Worm (Caenorhabditis elegans): Measurements from ENCODE around the gene epg-7.
A peak's percentile ranks its signal among the peaks of the same experiment; 100 is the strongest.

epg-7 gene

DNA sequence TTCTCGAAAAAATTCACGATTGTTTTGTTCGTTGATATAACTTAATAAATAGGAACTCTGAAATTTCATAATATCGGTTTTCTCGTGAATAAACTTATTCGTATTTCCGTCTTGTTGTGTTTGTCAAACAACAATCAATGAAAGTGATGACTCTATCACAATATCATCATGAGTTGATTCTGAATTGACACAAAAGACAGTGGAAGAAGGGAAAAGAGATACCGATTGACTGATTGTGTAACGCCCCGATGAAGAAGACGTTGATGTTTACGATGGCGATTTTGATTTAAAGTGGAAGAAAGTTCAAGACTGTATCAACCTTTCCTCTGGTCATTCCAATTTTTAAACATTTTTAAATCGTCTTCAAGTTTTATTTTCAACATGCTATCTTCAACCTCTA lies 4.9 kb upstream of the epg-7 start, which contains the start of gene ttr-59 (continued):
- TF ChIP-seq lin-14 (GFP tag; optimal IDR thresholded peaks at IDR 0.05) (peak; percentile 35), ces-1 (GFP tag; optimal IDR thresholded peaks at IDR 0.05) (no peak), ama-1 (optimal IDR thresholded peaks at IDR 0.05) (no peak), jun-1 (tag; optimal IDR thresholded peaks at IDR 0.05) (no peak), C16A3.4 (tag; optimal IDR thresholded peaks at IDR 0.05) (no peak), elt-3 (tag; optimal IDR thresholded peaks at IDR 0.05) (peak in 2 of 6 experiments; percentile 9 to 64), nhr-90 (tag; optimal IDR thresholded peaks at IDR 0.05; ENCODE audit: poor library complexity) (no peak), ets-5 (GFP tag; IDR thresholded peaks at IDR 0.05) (no peak), efl-3 (GFP tag; optimal IDR thresholded peaks at IDR 0.05) (no peak), sup-37 (GFP tag; optimal IDR thresholded peaks at IDR 0.05) (no peak), vab-15 (tag; optimal IDR thresholded peaks at IDR 0.05) (no peak), nhr-20 (tag; optimal IDR thresholded peaks at IDR 0.05) (no peak), ceh-90 (tag; optimal IDR thresholded peaks at IDR 0.05) (no peak), nhr-237 (tag; optimal IDR thresholded peaks at IDR 0.05) (no peak), mab-9 (GFP tag; IDR thresholded peaks at IDR 0.05) (no peak)

DNA sequence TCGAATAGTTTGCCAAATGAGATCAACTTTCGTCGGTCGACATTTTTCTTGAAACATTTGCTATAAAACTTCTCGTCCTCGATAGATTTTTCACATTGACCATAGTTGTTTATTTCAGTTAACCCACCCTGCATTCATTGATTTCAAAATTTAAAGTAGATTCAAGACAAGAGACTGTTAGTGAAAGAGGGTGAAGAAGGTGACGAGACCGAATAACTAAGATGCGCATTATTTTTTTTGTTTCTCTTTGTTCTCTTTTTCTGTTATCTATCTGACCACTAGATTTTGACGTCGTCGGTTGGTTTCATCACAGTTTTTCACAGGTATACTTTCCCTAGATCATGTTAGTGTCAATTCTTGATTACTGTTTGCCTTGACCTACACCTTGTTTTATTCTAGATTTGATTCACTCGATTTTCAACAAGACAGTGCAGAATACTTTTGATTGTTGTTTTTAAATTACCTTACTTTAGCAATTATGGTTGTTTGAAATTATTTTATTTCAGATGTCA lies 3.8 kb upstream of the epg-7 start, which contains the start of gene ttr-30:
TSS of gene ttr-30 (plus strand) at position 265 of the 512 bp plus-strand sequence.
- TF ChIP-seq unc-98 (GFP tag; IDR thresholded peaks at IDR 0.05) (no peak), elt-3 (tag; optimal IDR thresholded peaks at IDR 0.05) (peak in 1 of 6 experiments; percentile 64), lin-14 (GFP tag; optimal IDR thresholded peaks at IDR 0.05) (peak; percentile 6), blmp-1 (tag; optimal IDR thresholded peaks at IDR 0.05) (peak; percentile 34), egl-13 (tag; optimal IDR thresholded peaks at IDR 0.05) (no peak), hlh-17 (GFP tag; optimal IDR thresholded peaks at IDR 0.05; ENCODE audit: borderline replicate concordance) (no peak), nhr-85 (tag) (peak; percentile 58)

DNA sequence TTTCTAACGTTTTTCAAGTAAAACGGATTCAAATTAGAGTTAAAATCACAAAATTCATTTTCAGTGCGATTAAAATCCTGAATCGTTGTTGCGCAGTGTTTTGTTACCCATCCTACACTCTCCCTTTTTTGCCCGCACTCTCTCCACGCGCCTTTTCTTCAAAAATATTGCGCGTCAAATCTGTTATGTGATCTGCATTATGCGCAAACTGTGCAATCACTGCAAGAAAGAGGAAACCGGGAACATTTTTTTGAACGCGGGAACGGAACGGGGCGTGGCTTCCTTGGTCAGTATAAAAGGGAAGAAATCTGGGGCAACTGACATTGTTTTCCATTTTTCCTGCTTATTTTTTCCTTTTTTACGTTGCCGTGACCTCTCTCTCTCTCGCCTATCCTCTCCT lies 5.9 kb downstream of the epg-7 start:
- TF ChIP-seq blmp-1 (tag; optimal IDR thresholded peaks at IDR 0.05) (peak; percentile 54), unc-30 (tag; optimal IDR thresholded peaks at IDR 0.05) (no peak), lin-14 (GFP tag; optimal IDR thresholded peaks at IDR 0.05) (peak; percentile 12), lin-35 (GFP tag; optimal IDR thresholded peaks at IDR 0.05) (peak; percentile 12 to 50), F16B12.6 (tag; optimal IDR thresholded peaks at IDR 0.05) (peak; percentile 77), swsn-7 (tag; optimal IDR thresholded peaks at IDR 0.05) (peak; percentile 24), grh-1 (GFP tag; IDR thresholded peaks at IDR 0.05) (no peak), efl-1 (optimal IDR thresholded peaks at IDR 0.05) (peak; percentile 26 to 29), efl-1 (GFP tag; optimal IDR thresholded peaks at IDR 0.05 in 1 of 2) (peak; percentile 25 to 93), elt-3 (tag; optimal IDR thresholded peaks at IDR 0.05) (peak in 1 of 6 experiments; percentile 3), rnt-1 (tag; optimal IDR thresholded peaks at IDR 0.05) (no peak), lsy-2 (tag; optimal IDR thresholded peaks at IDR 0.05) (peak in 1 of 2 experiments; percentile 10), pqm-1 (tag; optimal IDR thresholded peaks at IDR 0.05) (no peak), dpl-1 (GFP tag; optimal IDR thresholded peaks at IDR 0.05) (peak; percentile 2 to 42 (median 28)), xbp-1 (tag; optimal IDR thresholded peaks at IDR 0.05) (peak; percentile 14), mep-1 (tag; optimal IDR thresholded peaks at IDR 0.05) (peak; percentile 43), snu-23 (GFP tag; optimal IDR thresholded peaks at IDR 0.05) (peak; percentile 12)

DNA sequence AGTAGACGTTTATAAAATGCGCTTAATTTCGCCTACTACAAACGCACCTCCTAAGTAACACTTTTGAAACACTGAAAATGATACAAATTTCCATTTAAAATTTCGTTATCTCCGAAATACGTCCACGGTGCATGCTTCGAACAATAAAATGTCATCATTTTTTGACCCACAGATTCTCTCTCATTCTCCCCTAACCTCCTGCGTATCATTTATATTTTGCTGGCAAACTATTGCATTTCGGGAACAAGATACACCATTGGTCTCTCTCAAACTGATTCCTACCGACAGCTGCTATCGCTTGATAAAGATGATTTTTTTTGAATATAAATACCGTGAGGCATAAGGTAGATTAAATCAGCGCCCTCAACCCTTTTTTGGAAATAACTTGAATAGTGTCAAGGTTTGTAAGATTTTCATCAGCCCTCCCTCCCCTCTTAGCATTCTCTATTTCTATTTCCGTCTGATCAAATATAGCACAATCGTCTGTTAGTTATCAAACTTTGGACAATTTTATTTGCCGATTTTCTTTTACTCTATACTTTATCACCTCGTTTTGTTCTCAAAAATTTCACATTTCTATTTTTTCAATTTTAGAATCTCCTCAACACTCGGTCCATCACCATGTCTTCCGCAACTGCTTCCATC lies 6.5 kb downstream of the epg-7 start, which contains the start of gene C07D8.6:
TSS of gene C07D8.6 (plus strand) at position 595 of the 645 bp plus-strand sequence.
- TF ChIP-seq lin-35 (GFP tag; optimal IDR thresholded peaks at IDR 0.05) (peak in 1 of 2 experiments; percentile 40), elt-3 (tag; optimal IDR thresholded peaks at IDR 0.05) (peak in 2 of 6 experiments; percentile 3 to 24), blmp-1 (tag; optimal IDR thresholded peaks at IDR 0.05) (peak; percentile 35), mef-2 (tag; optimal IDR thresholded peaks at IDR 0.05) (no peak), elt-2 (tag; optimal IDR thresholded peaks at IDR 0.05) (peak; percentile 91), lin-14 (GFP tag; optimal IDR thresholded peaks at IDR 0.05) (peak; percentile 56), nhr-90 (tag; optimal IDR thresholded peaks at IDR 0.05; ENCODE audit: poor library complexity) (peak; percentile 45), snu-23 (GFP tag; optimal IDR thresholded peaks at IDR 0.05) (peak; percentile 8), efl-3 (GFP tag; optimal IDR thresholded peaks at IDR 0.05) (no peak), skn-1 (tag; optimal IDR thresholded peaks at IDR 0.05) (peak; percentile 79), ceh-88 (GFP tag; IDR thresholded peaks at IDR 0.05) (no peak), nhr-71 (tag; optimal IDR thresholded peaks at IDR 0.05) (peak; percentile 49), nhr-85 (tag) (peak; percentile 65), efl-1 (optimal IDR thresholded peaks at IDR 0.05) (no peak), efl-1 (GFP tag; optimal IDR thresholded peaks at IDR 0.05 in 1 of 2) (peak in 1 of 2 experiments; percentile 45), fkh-4 (tag; optimal IDR thresholded peaks at IDR 0.05; ENCODE audit: borderline replicate concordance) (no peak), nhr-77 (tag; optimal IDR thresholded peaks at IDR 0.05) (peak; percentile 12), nhr-20 (tag; optimal IDR thresholded peaks at IDR 0.05) (peak; percentile 48), nhr-28 (tag; optimal IDR thresholded peaks at IDR 0.05) (no peak), isw-1 (GFP tag; IDR thresholded peaks at IDR 0.05) (no peak)
